Fruit fly (Drosophila melanogaster): ENCODE data around the gene Mettl14.

dm6 chr2L:8280225-8280624 is 28.0 kb upstream of the Mettl14 start:
- no peak for TF ChIP-seq Eip74EF (GFP tag; optimal IDR thresholded peaks at IDR 0.05)
- no peak for TF ChIP-seq pita (GFP tag; optimal IDR thresholded peaks at IDR 0.05)
- TF ChIP-seq ara (GFP tag; IDR thresholded peaks at IDR 0.05) = no peak
- TF ChIP-seq CG11456 (GFP tag; IDR thresholded peaks at IDR 0.05) = no peak
- no peak for TF ChIP-seq CG31441 (GFP tag; IDR thresholded peaks at IDR 0.05)
- TF ChIP-seq org-1 (GFP tag; optimal IDR thresholded peaks at IDR 0.05) = no peak
- no peak for TF ChIP-seq pros (GFP tag; optimal IDR thresholded peaks at IDR 0.05)
- no peak for TF ChIP-seq Pdp1 (GFP tag; optimal IDR thresholded peaks at IDR 0.05)
- no peak for TF ChIP-seq CG17912 (GFP tag; optimal IDR thresholded peaks at IDR 0.05)
- no peak for TF ChIP-seq nau (GFP tag; optimal IDR thresholded peaks at IDR 0.05)
- TF ChIP-seq CG8359 (GFP tag; optimal IDR thresholded peaks at IDR 0.05; ENCODE audit: borderline replicate concordance) = no peak
- TF ChIP-seq Kr (GFP tag; optimal IDR thresholded peaks at IDR 0.05) = no peak
